Fruit fly (Drosophila melanogaster): ENCODE data around the gene CG8419.

- no peak for TF ChIP-seq CG8478 (optimal IDR thresholded peaks at IDR 0.05)
- TF ChIP-seq pan (optimal IDR thresholded peaks at IDR 0.05) = no peak
- TF ChIP-seq EcR (GFP tag; optimal IDR thresholded peaks at IDR 0.05) = no peak
- TF ChIP-seq psq (optimal IDR thresholded peaks at IDR 0.05) = no peak
- no peak for TF ChIP-seq usp (GFP tag; optimal IDR thresholded peaks at IDR 0.05)
These were observed 49.4 kb downstream of the CG8419 start for dm6 chr2L:8255406-8255805.

All from whole organism.